Fruit fly (Drosophila melanogaster) whole organism, prepupa: ENCODE measurements around the gene CG31807.

Source experiments
- Blimp-1 ChIP-seq: fragments of 200-800 bp; sonication (Bioruptor generic); optimal IDR thresholded peaks from 3 replicates; lab custom pipeline; 2017; ENCODE audit warnings: missing biosample characterization, missing genetic modification characterization, mild to moderate bottlenecking, moderate library complexity, missing genetic modification reagents
- CG10631 ChIP-seq: fragments of 200-800 bp; sonication (Bioruptor generic); optimal IDR thresholded peaks from 2 replicates; lab custom pipeline; 2016; ENCODE audit warnings: missing biosample characterization, missing genetic modification characterization
- CG10669 ChIP-seq: fragments of 200-800 bp; sonication (Bioruptor generic); optimal IDR thresholded peaks from 3 replicates; lab custom pipeline; 2018; ENCODE audit warnings: missing biosample characterization, mild to moderate bottlenecking, missing genetic modification characterization, moderate library complexity
- CG11294 ChIP-seq: fragments of 200-800 bp; sonication (Bioruptor generic); IDR thresholded peaks from 2 replicates; pipeline ENCODE4 v1.3.6; 2022; ENCODE audit warnings: missing biosample characterization, missing genetic modification characterization
- CG11762 ChIP-seq: fragments of 200-800 bp; sonication (Bioruptor generic); optimal IDR thresholded peaks from 3 replicates; lab custom pipeline; 2016; ENCODE audit warnings: missing biosample characterization, missing genetic modification characterization; ENCODE audit not compliant: insufficient read depth
- CG15336 ChIP-seq: fragments of 200-800 bp; sonication (Bioruptor generic); IDR thresholded peaks from 2 replicates; pipeline ENCODE4 v1.3.6; 2022; ENCODE audit warnings: missing biosample characterization, missing genetic modification characterization
- CG1621 ChIP-seq: fragments of 200-800 bp; sonication (Bioruptor generic); optimal IDR thresholded peaks from 3 replicates; lab custom pipeline; 2018; ENCODE audit warnings: missing biosample characterization, mild to moderate bottlenecking, missing genetic modification characterization
- CG3032 ChIP-seq: fragments of 200-800 bp; optimal IDR thresholded peaks from 2 replicates; lab custom pipeline; 2019; ENCODE audit warnings: missing biosample characterization, mild to moderate bottlenecking, missing genetic modification characterization, moderate library complexity
- CG31627 ChIP-seq: fragments of 200-800 bp; sonication (Bioruptor generic); optimal IDR thresholded peaks from 3 replicates; lab custom pipeline; 2016; ENCODE audit warnings: missing biosample characterization, missing genetic modification characterization
- CG32006 ChIP-seq: fragments of 200-800 bp; sonication (Bioruptor generic); optimal IDR thresholded peaks from 3 replicates; lab custom pipeline; 2017; ENCODE audit warnings: missing biosample characterization, mild to moderate bottlenecking, missing genetic modification characterization
- CG34406 ChIP-seq: fragments of 200-800 bp; sonication (Bioruptor generic); optimal IDR thresholded peaks from 3 replicates; lab custom pipeline; 2016; ENCODE audit warnings: missing biosample characterization, missing genetic modification characterization
- CG3919 ChIP-seq: fragments of 200-800 bp; sonication (Bioruptor generic); optimal IDR thresholded peaks from 3 replicates; lab custom pipeline; 2016; ENCODE audit warnings: missing biosample characterization, missing genetic modification characterization
- CG4318 ChIP-seq: fragments of 200-800 bp; sonication (Bioruptor generic); optimal IDR thresholded peaks from 3 replicates; lab custom pipeline; 2017; ENCODE audit warnings: missing biosample characterization, mild to moderate bottlenecking, missing genetic modification characterization
- CG6163 ChIP-seq: fragments of 200-800 bp; sonication (Bioruptor generic); IDR thresholded peaks from 3 replicates; pipeline ENCODE4 v1.3.6; 2022; ENCODE audit warnings: missing biosample characterization, missing genetic modification characterization
- CG6792 ChIP-seq: fragments of 200-800 bp; sonication (Bioruptor generic); optimal IDR thresholded peaks from 3 replicates; lab custom pipeline; 2016; ENCODE audit warnings: missing biosample characterization, missing genetic modification characterization
- CG6854 ChIP-seq: fragments of 200-800 bp; sonication (Bioruptor generic); optimal IDR thresholded peaks from 2 replicates; lab custom pipeline; 2017; ENCODE audit warnings: missing biosample characterization, mild to moderate bottlenecking, missing genetic modification characterization
- CG7368 ChIP-seq: fragments of 200-800 bp; sonication (Bioruptor generic); optimal IDR thresholded peaks from 3 replicates; lab custom pipeline; 2016; ENCODE audit warnings: missing biosample characterization, missing genetic modification characterization
- CG8119 ChIP-seq: fragments of 200-800 bp; sonication (Bioruptor generic); IDR thresholded peaks from 3 replicates; pipeline ENCODE4 v1.3.6; 2022; ENCODE audit warnings: missing biosample characterization, missing genetic modification characterization
- CG8632 ChIP-seq: fragments of 200-800 bp; sonication (Bioruptor generic); optimal IDR thresholded peaks from 3 replicates; lab custom pipeline; 2016; ENCODE audit warnings: missing biosample characterization, missing genetic modification characterization
- CG9139 ChIP-seq: fragments of 200-800 bp; sonication (Bioruptor generic); optimal IDR thresholded peaks from 3 replicates; lab custom pipeline; 2017; ENCODE audit warnings: missing biosample characterization, mild to moderate bottlenecking, missing genetic modification characterization
- Eip78C ChIP-seq: fragments of 200-800 bp; sonication (Bioruptor generic); peaks from one replicate; lab custom pipeline; 2016; ENCODE audit warnings: missing biosample characterization, missing genetic modification characterization
- Eip93F ChIP-seq: fragments of 200-800 bp; sonication (Bioruptor generic); optimal IDR thresholded peaks from 2 replicates; lab custom pipeline; 2016; ENCODE audit warnings: missing biosample characterization, mild to moderate bottlenecking, missing genetic modification characterization
- Ets96B ChIP-seq: fragments of 200-800 bp; optimal IDR thresholded peaks from 2 replicates; lab custom pipeline; 2019; ENCODE audit warnings: missing biosample characterization, mild to moderate bottlenecking, missing genetic modification characterization, moderate library complexity
- Gug ChIP-seq: fragments of 200-800 bp; sonication (Bioruptor generic); IDR thresholded peaks from 2 replicates; pipeline ENCODE4 v1.3.6; 2022; ENCODE audit warnings: missing biosample characterization, missing genetic modification characterization
- Hr38 ChIP-seq: sonication (Bioruptor generic); optimal IDR thresholded peaks from 2 replicates; lab custom pipeline; 2016; ENCODE audit warnings: missing biosample characterization, missing genetic modification characterization
- Hr39 ChIP-seq: fragments of 200-800 bp; sonication (Bioruptor generic); optimal IDR thresholded peaks from 2 replicates; lab custom pipeline; 2016; ENCODE audit warnings: missing biosample characterization, missing genetic modification characterization
- Hr4 ChIP-seq: fragments of 200-800 bp; sonication (Bioruptor generic); optimal IDR thresholded peaks from 3 replicates; lab custom pipeline; 2016; ENCODE audit warnings: missing biosample characterization, missing genetic modification characterization
- Lpt ChIP-seq: fragments of 200-800 bp; sonication (Bioruptor generic); optimal IDR thresholded peaks from 3 replicates; lab custom pipeline; 2016; ENCODE audit warnings: missing biosample characterization, missing genetic modification characterization
- Met ChIP-seq: fragments of 200-800 bp; sonication (Bioruptor generic); optimal IDR thresholded peaks from 3 replicates; lab custom pipeline; 2016; ENCODE audit warnings: missing biosample characterization, missing genetic modification characterization
- OdsH ChIP-seq: fragments of 200-800 bp; sonication (Bioruptor generic); optimal IDR thresholded peaks from 3 replicates; lab custom pipeline; 2016; ENCODE audit warnings: missing biosample characterization, missing genetic modification characterization
- Sox102F ChIP-seq: fragments of 200-800 bp; sonication (Bioruptor generic); optimal IDR thresholded peaks from 2 replicates; lab custom pipeline; 2016; ENCODE audit warnings: missing biosample characterization, mild to moderate bottlenecking, missing genetic modification characterization
- Sox14 ChIP-seq: fragments of 200-800 bp; sonication (Bioruptor generic); optimal IDR thresholded peaks from 3 replicates; lab custom pipeline; 2016; ENCODE audit warnings: missing biosample characterization, missing genetic modification characterization
- Sox15 ChIP-seq: fragments of 200-800 bp; sonication (Bioruptor generic); optimal IDR thresholded peaks from 3 replicates; lab custom pipeline; 2016; ENCODE audit warnings: missing biosample characterization, missing genetic modification characterization
- cyc ChIP-seq: fragments of 200-800 bp; sonication (Bioruptor generic); optimal IDR thresholded peaks from 3 replicates; lab custom pipeline; 2016; ENCODE audit warnings: missing biosample characterization, missing genetic modification characterization
- eg ChIP-seq: fragments of 200-800 bp; sonication (Bioruptor generic); IDR thresholded peaks from 3 replicates; pipeline ENCODE4 v1.3.6; 2022; ENCODE audit warnings: missing biosample characterization, missing genetic modification characterization
- esn ChIP-seq: fragments of 200-800 bp; sonication (Bioruptor generic); optimal IDR thresholded peaks from 2 replicates; lab custom pipeline; 2016; ENCODE audit warnings: missing biosample characterization, mild to moderate bottlenecking, missing genetic modification characterization, moderate library complexity
- fd59A ChIP-seq: fragments of 200-800 bp; sonication (Bioruptor generic); optimal IDR thresholded peaks from 2 replicates; lab custom pipeline; 2017; ENCODE audit warnings: missing biosample characterization, mild to moderate bottlenecking, missing genetic modification characterization, missing genetic modification reagents
- fkh ChIP-seq: fragments of 200-800 bp; sonication (Bioruptor generic); optimal IDR thresholded peaks from 3 replicates; lab custom pipeline; 2017; ENCODE audit warnings: missing biosample characterization, mild to moderate bottlenecking, missing genetic modification characterization, moderate library complexity
- lz ChIP-seq: fragments of 200-800 bp; sonication (Bioruptor generic); optimal IDR thresholded peaks from 3 replicates; lab custom pipeline; 2016; ENCODE audit warnings: missing biosample characterization, missing genetic modification characterization
- net ChIP-seq: fragments of 200-800 bp; sonication (Bioruptor generic); optimal IDR thresholded peaks from 3 replicates; lab custom pipeline; 2016; ENCODE audit warnings: missing biosample characterization, missing genetic modification characterization
- pdm3 ChIP-seq: fragments of 200-800 bp; sonication (Bioruptor generic); optimal IDR thresholded peaks from 3 replicates; lab custom pipeline; 2016; ENCODE audit warnings: missing biosample characterization, missing genetic modification characterization
- salr ChIP-seq, 2 experiments: fragments of 200-800 bp; sonication (Bioruptor generic); optimal IDR thresholded peaks; 3 replicates each; lab custom pipeline; 2016 to 2018; ENCODE audit warnings: missing biosample characterization in 2 of 2, missing genetic modification characterization in 2 of 2, mild to moderate bottlenecking in 1 of 2
- spab ChIP-seq: fragments of 200-800 bp; sonication (Bioruptor generic); optimal IDR thresholded peaks from 2 replicates; lab custom pipeline; 2017; ENCODE audit warnings: missing biosample characterization, mild to moderate bottlenecking, missing genetic modification characterization, missing genetic modification reagents
- ss ChIP-seq, 2 experiments: fragments of 200-800 bp; sonication (Bioruptor generic); optimal IDR thresholded peaks; 2 replicates in 1 of 2; 3 replicates in 1 of 2; lab custom pipeline; 2017 to 2018; ENCODE audit warnings: mild to moderate bottlenecking in 2 of 2, missing biosample characterization in 2 of 2, missing genetic modification characterization in 2 of 2, moderate library complexity in 1 of 2
- svp ChIP-seq: fragments of 200-800 bp; sonication (Bioruptor generic); peaks from one replicate; lab custom pipeline; 2016; ENCODE audit warnings: missing biosample characterization, missing genetic modification characterization
- topi ChIP-seq: fragments of 200-800 bp; sonication (Bioruptor generic); optimal IDR thresholded peaks from 3 replicates; lab custom pipeline; 2016; ENCODE audit warnings: missing biosample characterization, missing genetic modification characterization

The CG31807 gene

dm6 chr2L:16645479-16646302, 38.1 kb downstream of the CG31807 start (continued):
- TF ChIP-seq CG6792 (GFP tag; lab: Kevin White, UChicago): no peak
- TF ChIP-seq Eip93F (GFP tag; lab: Kevin White, UChicago): no peak
- TF ChIP-seq eg (GFP tag; lab: Robert Waterston, UW): peak; percentile 32; the same call in 1 of the 3 replicates
- TF ChIP-seq CG7368 (GFP tag; lab: Kevin White, UChicago): no peak
- TF ChIP-seq CG8119: peak; percentile 44; the same call in 1 of the 3 replicates
- TF ChIP-seq CG3032: peak; percentile 21
- TF ChIP-seq lz (GFP tag; lab: Kevin White, UChicago): peak; percentile 13
- no peak for TF ChIP-seq CG4318 (GFP tag; lab: Kevin White, UChicago)
- TF ChIP-seq Hr4 (GFP tag; lab: Kevin White, UChicago): no peak
- no peak for TF ChIP-seq fkh
- TF ChIP-seq cyc (GFP tag; lab: Kevin White, UChicago): no peak
- TF ChIP-seq CG34406 (GFP tag; lab: Kevin White, UChicago): no peak
- no peak for TF ChIP-seq CG6163 (GFP tag; lab: Robert Waterston, UW)
- no peak for TF ChIP-seq Lpt (GFP tag; lab: Kevin White, UChicago)
- TF ChIP-seq salr (GFP tag; optimal IDR thresholded peaks at IDR 0.05; lab: Kevin White, UChicago): no peak
- TF ChIP-seq CG11294 (GFP tag; lab: Robert Waterston, UW): no peak
- no peak for TF ChIP-seq CG1621 (tag; lab: Kevin White, UChicago)
- peak; percentile 13 for TF ChIP-seq Sox14
- no peak for TF ChIP-seq CG10669
- TF ChIP-seq CG3919 (GFP tag; lab: Kevin White, UChicago): peak; percentile 26
- TF ChIP-seq Gug: no peak
- TF ChIP-seq Ets96B (tag; lab: Kevin White, UChicago): peak; percentile 22
- TF ChIP-seq pdm3: no peak
- TF ChIP-seq CG10631: peak; percentile 15
- TF ChIP-seq OdsH (GFP tag; lab: Kevin White, UChicago): no peak
- TF ChIP-seq, all 60 proteins: peak for 21

DNA sequence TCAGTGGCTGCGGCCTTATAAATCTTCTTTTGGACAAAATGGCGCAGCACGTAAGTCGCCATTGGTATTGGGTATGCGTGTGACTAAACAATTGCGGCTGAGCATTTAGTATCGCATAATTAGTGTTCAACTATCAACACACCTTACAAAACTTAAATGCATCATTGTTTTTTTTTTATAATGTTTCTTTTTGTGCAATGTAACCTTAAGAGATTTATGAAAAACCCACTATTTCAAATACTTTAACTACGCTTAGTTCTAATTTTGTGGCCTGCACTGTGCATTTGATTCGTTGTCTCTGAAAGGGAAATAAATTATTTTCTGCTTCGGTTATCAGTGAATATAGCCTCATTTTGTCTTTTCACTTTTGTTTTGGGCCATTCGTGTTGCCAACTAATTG, 39.8 kb downstream of the CG31807 start:
- TF ChIP-seq CG10631: peak; percentile 32
- TF ChIP-seq ss (GFP tag; optimal IDR thresholded peaks at IDR 0.05; lab: Kevin White, UChicago): peak in 1 of 2 experiments; percentile 7
- TF ChIP-seq Sox15: peak; percentile 42
- TF ChIP-seq CG3032: peak; percentile 33
- peak; percentile 49 for TF ChIP-seq spab (GFP tag; lab: Kevin White, UChicago)
- peak; percentile 71 for TF ChIP-seq CG32006 (GFP tag; lab: Kevin White, UChicago)
- TF ChIP-seq net (GFP tag; lab: Kevin White, UChicago): peak; percentile 3
- TF ChIP-seq Sox14: peak; percentile 62
- TF ChIP-seq CG8632: peak; percentile 59
- TF ChIP-seq CG7368 (GFP tag; lab: Kevin White, UChicago): peak; percentile 31
- peak; percentile 55 for TF ChIP-seq topi
- TF ChIP-seq Ets96B (tag; lab: Kevin White, UChicago): peak; percentile 32
- TF ChIP-seq fd59A (GFP tag; lab: Kevin White, UChicago): peak; percentile 14
- TF ChIP-seq eg (GFP tag; lab: Robert Waterston, UW): peak; percentile 70
- TF ChIP-seq pdm3: peak; percentile 70
- peak; percentile 47 for TF ChIP-seq CG11762 (GFP tag; lab: Kevin White, UChicago)
- peak; percentile 62 for TF ChIP-seq CG10669
- peak; percentile 73 for TF ChIP-seq Hr39 (GFP tag; lab: Kevin White, UChicago)
- peak; percentile 43 for TF ChIP-seq Blimp-1 (GFP tag; lab: Kevin White, UChicago)
- peak; percentile 71 for TF ChIP-seq Sox102F (GFP tag; lab: Kevin White, UChicago)
- TF ChIP-seq CG6854: peak; percentile 8
- TF ChIP-seq CG31627 (GFP tag; lab: Kevin White, UChicago): peak; percentile 78
- TF ChIP-seq CG11294 (GFP tag; lab: Robert Waterston, UW): no peak
- TF ChIP-seq esn (GFP tag; lab: Kevin White, UChicago): peak; percentile 80
- TF ChIP-seq Hr4 (GFP tag; lab: Kevin White, UChicago): peak; percentile 46
- peak; percentile 79 for TF ChIP-seq svp (GFP tag; lab: Kevin White, UChicago)
- peak; percentile 64 for TF ChIP-seq CG3919 (GFP tag; lab: Kevin White, UChicago)
- no peak for TF ChIP-seq Eip93F (GFP tag; lab: Kevin White, UChicago)
- TF ChIP-seq CG9139: no peak
- peak; percentile 82 for TF ChIP-seq Met (GFP tag; lab: Kevin White, UChicago)
- peak in 1 of 2 experiments; percentile 29 for TF ChIP-seq salr (GFP tag; optimal IDR thresholded peaks at IDR 0.05; lab: Kevin White, UChicago)
- TF ChIP-seq OdsH (GFP tag; lab: Kevin White, UChicago): peak; percentile 67
- no peak for TF ChIP-seq fkh
- TF ChIP-seq CG6792 (GFP tag; lab: Kevin White, UChicago): peak; percentile 67
- peak; percentile 86 for TF ChIP-seq Eip78C (GFP tag; lab: Kevin White, UChicago)
- TF ChIP-seq Hr38 (GFP tag; lab: Kevin White, UChicago): no peak
- peak; percentile 74 for TF ChIP-seq CG15336 (GFP tag; lab: Robert Waterston, UW)
